Worm (Caenorhabditis elegans): ENCODE measurements around the gene nstp-7.

Gene nstp-7

DNA sequence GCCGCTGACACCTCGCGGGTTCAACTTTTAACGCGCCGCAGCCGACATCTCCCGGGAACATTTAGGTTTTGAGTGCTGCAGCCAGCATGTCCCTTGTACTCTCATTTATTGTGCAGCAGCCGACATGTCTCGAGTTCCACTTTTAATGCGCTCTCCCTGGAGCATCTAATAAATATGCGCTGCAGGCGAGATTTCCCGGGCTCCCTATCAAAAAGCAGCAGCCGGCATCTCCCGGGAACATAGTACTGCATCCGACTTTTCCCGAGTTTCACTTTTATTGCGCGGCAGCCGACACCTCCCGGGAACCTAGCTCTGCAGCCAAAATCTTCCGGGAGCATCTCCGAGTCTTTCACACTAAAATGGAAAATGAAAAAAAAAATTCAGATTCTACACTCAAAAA, 39.3 kb downstream of the nstp-7 start:
- TF ChIP-seq unc-62 (GFP tag; optimal IDR thresholded peaks at IDR 0.05), result no peak

DNA sequence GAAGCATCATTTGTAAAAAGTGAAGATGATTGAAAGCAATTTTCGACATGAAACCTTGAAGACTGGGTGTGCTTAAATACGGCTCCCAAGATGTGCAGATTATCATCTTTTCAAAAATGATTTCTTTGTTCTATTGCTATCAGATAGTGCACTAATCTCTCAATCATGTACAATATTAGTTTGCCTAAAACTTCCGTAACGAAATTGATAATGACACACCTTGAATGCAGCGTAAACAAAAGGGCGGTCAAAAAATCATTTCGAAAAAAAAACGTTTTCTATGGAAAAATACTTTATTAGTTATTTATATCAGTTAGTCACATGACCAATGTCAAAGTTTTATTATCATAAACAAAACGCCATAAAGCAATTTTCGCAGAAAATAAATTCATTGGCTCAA, 41.2 kb downstream of the nstp-7 start, which contains the start of gene F48G7.5:
F48G7.5 (minus strand) TSS at position 34 of the 400 bp plus-strand sequence.
- TF ChIP-seq unc-62 (GFP tag; optimal IDR thresholded peaks at IDR 0.05), result no peak

DNA sequence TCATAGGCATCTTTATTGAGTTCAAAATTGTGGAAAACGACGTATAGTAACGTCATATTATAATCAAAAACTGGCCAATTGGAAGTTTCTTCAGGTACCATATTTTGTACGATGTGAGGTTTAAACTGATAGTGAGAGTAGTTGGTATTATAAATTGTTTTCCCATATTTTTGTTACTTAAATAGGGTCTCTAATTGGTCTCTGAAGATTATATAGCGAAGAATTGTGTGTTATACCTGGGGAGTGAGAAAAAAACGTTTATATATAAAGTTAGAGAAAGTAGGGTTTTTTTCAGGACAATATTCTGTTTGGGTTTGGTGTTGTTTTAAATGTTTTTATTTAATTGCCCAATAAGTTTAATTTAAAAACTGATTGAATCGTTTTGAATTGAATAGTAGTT, 43.2 kb downstream of the nstp-7 start, which contains the start of gene srt-17:
srt-17 (minus strand) TSS at position 101 of the 400 bp plus-strand sequence.
- TF ChIP-seq unc-62 (GFP tag; optimal IDR thresholded peaks at IDR 0.05), result no peak

DNA sequence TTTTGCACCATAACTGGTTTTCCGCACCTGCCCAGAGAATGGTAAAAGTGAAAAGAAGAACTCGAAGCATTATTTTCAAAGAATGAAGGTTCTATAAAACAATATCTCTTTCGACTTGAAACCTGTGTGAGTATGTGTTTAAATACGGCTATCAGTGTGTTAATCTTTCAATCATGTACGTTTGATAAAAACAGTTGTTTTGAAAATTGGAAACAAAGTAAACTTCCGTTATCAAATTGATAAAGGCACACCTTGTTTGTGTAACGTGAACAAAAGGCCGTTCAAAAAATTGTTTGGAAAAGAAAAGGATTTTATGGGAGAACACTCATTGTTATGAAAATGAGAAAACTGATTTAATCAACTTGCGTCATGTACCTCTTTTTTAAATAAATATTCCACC, 44.6 kb downstream of the nstp-7 start, which contains the start of gene F48G7.7:
F48G7.7 (minus strand) TSS at position 101 of the 400 bp plus-strand sequence.
- TF ChIP-seq unc-62 (GFP tag; optimal IDR thresholded peaks at IDR 0.05), result no peak

DNA sequence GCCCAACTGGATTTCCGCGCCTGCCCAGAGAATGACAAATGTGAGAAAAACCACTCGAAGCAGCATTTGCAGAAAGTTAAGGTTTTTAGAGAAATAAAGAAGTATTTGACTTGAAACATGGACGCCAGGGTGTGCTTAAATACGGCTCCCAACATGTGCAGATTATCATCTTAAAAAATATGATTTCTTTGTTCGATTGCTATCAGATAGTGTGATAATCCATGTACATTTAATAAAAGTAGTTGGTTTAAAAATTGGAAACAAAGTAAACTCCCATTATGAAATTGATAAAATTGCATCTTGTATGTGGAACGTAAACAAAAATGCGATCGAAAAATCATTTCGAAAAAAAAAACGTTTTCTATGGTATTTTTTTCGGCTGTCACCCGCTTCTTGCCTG, 45.9 kb downstream of the nstp-7 start, which contains the start of gene F48G7.8:
F48G7.8 (minus strand) TSS at position 101 of the 400 bp plus-strand sequence.
- TF ChIP-seq unc-62 (GFP tag; optimal IDR thresholded peaks at IDR 0.05), result no peak

DNA sequence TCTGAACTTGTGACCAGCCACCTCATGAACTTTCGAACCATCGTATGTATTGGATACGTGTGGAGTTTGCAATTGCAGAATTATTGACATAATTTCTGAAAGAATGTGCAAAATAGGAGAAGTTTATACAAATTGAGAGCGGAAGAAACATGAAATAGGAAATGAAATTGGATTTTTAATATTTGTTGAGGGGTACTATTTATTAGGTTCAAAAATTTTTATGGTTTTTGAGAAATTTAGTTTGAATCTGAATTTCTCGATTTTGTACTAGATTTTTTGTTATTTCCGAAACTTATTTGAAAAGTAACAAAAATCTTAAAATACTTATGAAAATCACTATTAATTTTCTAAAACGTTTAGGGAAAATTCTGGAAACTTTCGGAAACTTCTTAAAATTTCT, 46.8 kb downstream of the nstp-7 start, which contains the start of gene F48G7.9:
F48G7.9 (minus strand) TSS at position 101 of the 400 bp plus-strand sequence.
- TF ChIP-seq unc-62 (GFP tag; optimal IDR thresholded peaks at IDR 0.05), result no peak

DNA sequence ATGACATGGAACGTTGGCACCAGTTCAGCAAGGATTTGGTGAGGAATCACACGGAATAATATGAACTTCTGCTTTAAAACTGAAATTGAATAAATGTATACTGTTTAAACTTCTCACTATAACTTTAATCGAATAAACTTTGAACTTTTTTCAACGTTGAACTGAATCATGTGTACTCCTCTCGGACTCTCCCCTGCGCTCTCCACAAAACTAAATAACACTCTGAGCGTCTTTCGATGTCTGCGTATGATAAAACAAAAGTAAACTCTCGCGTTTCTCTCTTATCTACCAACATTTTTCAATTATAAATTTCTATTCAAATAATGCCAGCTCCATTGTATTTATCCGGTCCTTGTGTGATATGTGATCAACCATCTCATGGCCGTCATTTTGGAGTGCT, 50.1 kb downstream of the nstp-7 start:
- TF ChIP-seq unc-62 (GFP tag; optimal IDR thresholded peaks at IDR 0.05), result no peak
